Worm (Caenorhabditis elegans): ENCODE measurements around the gene znf-706.

DNA sequence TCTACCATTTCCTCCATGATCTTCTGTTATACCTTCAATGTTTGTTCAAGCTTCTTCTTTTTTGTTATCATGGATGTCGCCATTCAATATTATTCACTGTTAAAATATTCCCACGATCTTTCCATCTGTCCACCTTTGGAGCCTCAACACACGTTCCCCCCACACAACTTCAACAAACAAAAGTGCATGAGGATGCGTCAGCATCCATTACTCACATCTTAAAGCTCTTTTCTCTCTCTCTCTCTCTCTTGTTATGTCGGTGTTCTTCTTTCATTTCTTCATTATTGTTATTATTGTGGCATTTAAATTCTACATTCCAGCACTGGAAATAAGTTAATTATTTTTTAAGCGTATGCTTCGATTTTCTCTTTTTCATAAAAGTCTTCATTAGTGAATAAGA is 18.0 kb upstream of the znf-706 start:
- TF ChIP-seq nhr-11 (tag; optimal IDR thresholded peaks at IDR 0.05) (no peak), lin-38 (GFP tag; IDR thresholded peaks at IDR 0.05) (no peak), unc-39 (tag; optimal IDR thresholded peaks at IDR 0.05) (no peak), unc-62 (GFP tag; optimal IDR thresholded peaks at IDR 0.05 in 1 of 2) (no peak), unc-62 (tag; optimal IDR thresholded peaks at IDR 0.05) (no peak), nhr-76 (tag; optimal IDR thresholded peaks at IDR 0.05) (no peak), nhr-25 (tag; optimal IDR thresholded peaks at IDR 0.05; ENCODE audit: borderline replicate concordance, insufficient read depth) (no peak), pqm-1 (tag; optimal IDR thresholded peaks at IDR 0.05) (no peak), zag-1 (tag; optimal IDR thresholded peaks at IDR 0.05) (no peak), snpc-1.2 (GFP tag; IDR thresholded peaks at IDR 0.05) (no peak), ceh-82 (tag; optimal IDR thresholded peaks at IDR 0.05) (no peak), ceh-62 (tag; optimal IDR thresholded peaks at IDR 0.05) (no peak), ztf-7 (tag; optimal IDR thresholded peaks at IDR 0.05) (no peak), skn-1 (tag; optimal IDR thresholded peaks at IDR 0.05) (no peak)
